Worm (Caenorhabditis elegans) whole organism, early embryonic: Measurements from ENCODE around the gene F58B4.5.

Experiments used
- B0310.2 ChIP-seq: sonication (generic microtip); optimal IDR thresholded peaks from 2 replicates; lab custom pipeline; 2016; ENCODE audit warnings: mild to moderate bottlenecking, missing genetic modification characterization, missing compliant biosample characterization
- F13C5.2 ChIP-seq: sonication (generic microtip); optimal IDR thresholded peaks from 2 replicates; lab custom pipeline; 2017; ENCODE audit warnings: mild to moderate bottlenecking, missing genetic modification characterization, inconsistent platforms, missing compliant biosample characterization
- aly-1 ChIP-seq: sonication (generic microtip); optimal IDR thresholded peaks from 2 replicates; lab custom pipeline; 2016; ENCODE audit warnings: missing genetic modification characterization, missing compliant biosample characterization
- ama-1 ChIP-seq: fragments of 150-350 bp; optimal IDR thresholded peaks from 2 replicates; lab custom pipeline; 2014
- ceh-13 ChIP-seq: fragments of 200-800 bp; sonication (Bioruptor generic); optimal IDR thresholded peaks from 2 replicates; lab custom pipeline; 2018; ENCODE audit warnings: mild to moderate bottlenecking, missing genetic modification characterization, missing compliant biosample characterization
- ceh-36 ChIP-seq: sonication (generic microtip); optimal IDR thresholded peaks from 2 replicates; lab custom pipeline; 2016; ENCODE audit warnings: missing genetic modification characterization, inconsistent platforms, missing compliant biosample characterization
- ets-7 ChIP-seq: sonication (generic microtip); optimal IDR thresholded peaks from 2 replicates; lab custom pipeline; 2016; ENCODE audit warnings: missing genotype, missing genetic modification characterization, missing compliant biosample characterization
- flt-1 ChIP-seq: fragments of 200-800 bp; sonication (Bioruptor generic); IDR thresholded peaks from 2 replicates; pipeline ENCODE4 v1.3.6; 2022; ENCODE audit warnings: missing genetic modification characterization, missing compliant biosample characterization
- hmbx-1 ChIP-seq: sonication (generic microtip); optimal IDR thresholded peaks from 2 replicates; lab custom pipeline; 2016; ENCODE audit warnings: mild to moderate bottlenecking, missing genetic modification characterization, missing compliant biosample characterization
- hmg-4 ChIP-seq: fragments of 200-800 bp; sonication (Bioruptor generic); optimal IDR thresholded peaks from 2 replicates; lab custom pipeline; 2018; ENCODE audit warnings: mild to moderate bottlenecking, missing genetic modification characterization, missing compliant biosample characterization
- hnd-1 ChIP-seq: sonication (generic microtip); optimal IDR thresholded peaks from 2 replicates; lab custom pipeline; 2016; ENCODE audit warnings: missing genetic modification characterization, missing compliant biosample characterization
- pes-1 ChIP-seq: fragments of 200-800 bp; sonication (Bioruptor generic); IDR thresholded peaks from 2 replicates; pipeline ENCODE4 v1.3.6; 2022; ENCODE audit warnings: missing genetic modification reagents, missing genetic modification characterization, missing compliant biosample characterization
- scrt-1 ChIP-seq: fragments of 200-800 bp; sonication (Bioruptor generic); IDR thresholded peaks from 2 replicates; pipeline ENCODE4 v1.3.6; 2022; ENCODE audit warnings: missing genetic modification characterization, missing compliant biosample characterization
- sea-1 ChIP-seq: fragments of 200-800 bp; sonication (Bioruptor generic); conservative IDR thresholded peaks from 2 replicates; pipeline ENCODE4 v1.3.6; 2022; ENCODE audit warnings: missing genetic modification characterization, missing compliant biosample characterization
- tbx-11 ChIP-seq: fragments of 200-800 bp; sonication (Bioruptor generic); IDR thresholded peaks from 2 replicates; pipeline ENCODE4 v1.3.6; 2022; ENCODE audit warnings: missing genetic modification characterization, missing compliant biosample characterization
- tbx-37 ChIP-seq: fragments of 200-800 bp; sonication (Bioruptor generic); conservative IDR thresholded peaks from 2 replicates; pipeline ENCODE4 v1.3.6; 2022; ENCODE audit warnings: missing genetic modification reagents, missing genetic modification characterization, missing compliant biosample characterization
- tra-4 ChIP-seq: sonication (generic microtip); optimal IDR thresholded peaks from 2 replicates; lab custom pipeline; 2017; ENCODE audit warnings: missing genetic modification characterization, missing compliant biosample characterization

Gene F58B4.5

DNA sequence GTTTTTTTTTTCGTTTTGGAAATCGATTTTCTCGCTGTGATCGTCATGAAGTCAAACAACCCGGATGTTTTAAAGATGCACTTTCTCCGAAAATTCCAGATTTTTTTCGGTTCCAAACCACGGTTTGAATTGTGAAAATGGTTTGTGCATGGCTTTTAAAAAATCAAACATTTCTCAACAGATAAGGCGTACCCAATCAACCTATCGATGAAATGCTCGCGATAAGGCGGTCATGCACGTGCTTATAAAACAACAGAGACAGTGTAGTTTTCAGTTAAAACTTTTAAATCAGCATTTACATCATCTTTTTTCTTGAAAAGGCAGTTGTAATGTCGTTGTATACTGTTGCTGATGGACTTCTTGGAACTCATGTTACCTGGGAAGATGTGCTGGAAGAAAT lies at the start of gene F58B4.5:
F58B4.5 (plus strand) TSS at position 283 of the 400 bp plus-strand sequence.
- TF ChIP-seq ama-1 (lab: Kevin White, UChicago) (no peak), sea-1 (GFP tag; lab: Robert Waterston, UW) (no peak), scrt-1 (GFP tag; lab: Robert Waterston, UW) (no peak), tra-4 (tag; lab: Kevin White, UChicago) (no peak), tbx-11 (no peak), hnd-1 (no peak), F13C5.2 (no peak), ceh-36 (no peak), ceh-13 (no peak), aly-1 (tag; lab: Kevin White, UChicago) (no peak), hmg-4 (GFP tag; lab: Kevin White, UChicago) (no peak)

DNA sequence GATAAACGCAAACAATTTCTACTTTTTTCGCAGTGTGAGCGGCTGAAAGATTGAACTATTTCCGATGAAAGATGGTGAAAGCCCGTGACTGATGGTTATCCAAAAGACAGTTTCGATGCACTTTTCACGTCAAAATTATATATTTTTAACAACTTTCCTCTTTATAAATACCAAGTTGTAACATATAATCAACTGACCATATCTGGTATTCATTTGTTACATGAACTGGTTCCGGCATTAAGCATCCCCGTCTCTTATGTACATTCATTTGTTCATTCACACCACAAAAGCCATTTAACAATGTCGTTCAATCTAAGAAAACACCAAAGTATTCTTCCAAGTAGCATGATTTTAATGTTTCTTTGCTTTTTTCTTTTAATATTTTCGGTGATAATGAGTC lies 49.0 kb upstream of the F58B4.5 start, which contains the start of gene F32D8.2:
F32D8.2 (plus strand) TSS at position 301 of the 400 bp plus-strand sequence.
- TF ChIP-seq ets-7 (tag; lab: Kevin White, UChicago) (no peak), flt-1 (no peak), ceh-36 (no peak), B0310.2 (tag; lab: Kevin White, UChicago) (no peak), tra-4 (tag; lab: Kevin White, UChicago) (no peak), ama-1 (lab: Kevin White, UChicago) (no peak), tbx-37 (GFP tag; lab: Robert Waterston, UW) (no peak), sea-1 (GFP tag; lab: Robert Waterston, UW) (no peak), F13C5.2 (no peak)

- TF ChIP-seq tbx-11 (no peak), tbx-37 (GFP tag; lab: Robert Waterston, UW) (no peak), ets-7 (tag; lab: Kevin White, UChicago) (no peak), flt-1 (no peak), ama-1 (lab: Kevin White, UChicago) (no peak), aly-1 (tag; lab: Kevin White, UChicago) (no peak), sea-1 (GFP tag; lab: Robert Waterston, UW) (no peak), hmg-4 (GFP tag; lab: Kevin White, UChicago) (no peak), ceh-13 (no peak), scrt-1 (GFP tag; lab: Robert Waterston, UW) (no peak), tra-4 (tag; lab: Kevin White, UChicago) (no peak), pes-1 (GFP tag; lab: Robert Waterston, UW) (no peak), B0310.2 (tag; lab: Kevin White, UChicago) (no peak), hmbx-1 (tag; lab: Kevin White, UChicago) (no peak), ceh-36 (no peak)
These were observed 46.0 kb upstream of the F58B4.5 start, which contains the start of gene F32D8.3 for ce11 chrV:10886405-10886887. F32D8.3 (plus strand) TSS chrV:10886837.

ce11 chrV:10887564-10887963 lies 44.9 kb upstream of the F58B4.5 start:
- no peak for TF ChIP-seq sea-1 (GFP tag; lab: Robert Waterston, UW)
- no peak for TF ChIP-seq hmg-4 (GFP tag; lab: Kevin White, UChicago)
- no peak for TF ChIP-seq tbx-11
- no peak for TF ChIP-seq aly-1 (tag; lab: Kevin White, UChicago)
- TF ChIP-seq ceh-13 = no peak
- TF ChIP-seq F13C5.2 = no peak
- no peak for TF ChIP-seq hnd-1
- TF ChIP-seq tra-4 (tag; lab: Kevin White, UChicago) = no peak
- no peak for TF ChIP-seq B0310.2 (tag; lab: Kevin White, UChicago)
- no peak for TF ChIP-seq scrt-1 (GFP tag; lab: Robert Waterston, UW)
- TF ChIP-seq ceh-36 = no peak
- TF ChIP-seq tbx-37 (GFP tag; lab: Robert Waterston, UW) = no peak
- no peak for TF ChIP-seq ets-7 (tag; lab: Kevin White, UChicago)
- TF ChIP-seq ama-1 (lab: Kevin White, UChicago) = no peak
- TF ChIP-seq flt-1 = no peak
- no peak for TF ChIP-seq hmbx-1 (tag; lab: Kevin White, UChicago)
- no peak for TF ChIP-seq pes-1 (GFP tag; lab: Robert Waterston, UW)

DNA sequence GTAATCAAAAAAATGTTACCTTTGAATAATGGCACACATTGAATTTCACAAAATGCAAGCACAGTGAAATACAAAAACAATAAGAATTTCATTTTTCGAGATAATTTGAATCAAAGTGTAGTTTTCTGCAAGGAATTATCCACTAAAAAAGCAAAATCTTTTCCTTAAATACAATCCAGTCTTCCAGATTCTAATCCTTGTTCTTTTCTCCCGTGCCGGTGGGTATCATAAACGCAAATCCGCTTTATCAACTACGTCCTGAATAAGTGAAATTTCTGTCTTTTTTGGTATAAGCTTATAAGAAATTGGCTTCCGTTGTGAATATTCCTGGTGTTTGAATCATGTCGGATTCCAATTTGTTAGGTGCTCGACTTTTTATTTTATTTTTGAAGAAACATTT lies 44.3 kb upstream of the F58B4.5 start:
- no peak for TF ChIP-seq hmg-4 (GFP tag; lab: Kevin White, UChicago)
- TF ChIP-seq hnd-1 = no peak
- no peak for TF ChIP-seq B0310.2 (tag; lab: Kevin White, UChicago)
- TF ChIP-seq ceh-36 = no peak
- TF ChIP-seq F13C5.2 = no peak
- TF ChIP-seq tbx-37 (GFP tag; lab: Robert Waterston, UW) = no peak
- TF ChIP-seq flt-1 = no peak
- TF ChIP-seq ets-7 (tag; lab: Kevin White, UChicago) = no peak
- no peak for TF ChIP-seq pes-1 (GFP tag; lab: Robert Waterston, UW)
- TF ChIP-seq ceh-13 = no peak
- TF ChIP-seq tra-4 (tag; lab: Kevin White, UChicago) = no peak
- TF ChIP-seq tbx-11 = no peak
- TF ChIP-seq aly-1 (tag; lab: Kevin White, UChicago) = no peak
- no peak for TF ChIP-seq sea-1 (GFP tag; lab: Robert Waterston, UW)

ce11 chrV:10889036-10889435 lies 43.5 kb upstream of the F58B4.5 start, which contains the start of gene F32D8.11:
F32D8.11 (minus strand) TSS chrV:10889136.
- no peak for TF ChIP-seq hmg-4 (GFP tag; lab: Kevin White, UChicago)
- no peak for TF ChIP-seq tbx-11
- TF ChIP-seq B0310.2 (tag; lab: Kevin White, UChicago) = no peak
- TF ChIP-seq hnd-1 = no peak
- TF ChIP-seq flt-1 = no peak
- no peak for TF ChIP-seq sea-1 (GFP tag; lab: Robert Waterston, UW)
- TF ChIP-seq ets-7 (tag; lab: Kevin White, UChicago) = no peak
- TF ChIP-seq F13C5.2 = no peak
- no peak for TF ChIP-seq scrt-1 (GFP tag; lab: Robert Waterston, UW)
- no peak for TF ChIP-seq tra-4 (tag; lab: Kevin White, UChicago)
- no peak for TF ChIP-seq pes-1 (GFP tag; lab: Robert Waterston, UW)
- no peak for TF ChIP-seq ceh-13
- TF ChIP-seq ceh-36 = no peak
- TF ChIP-seq ama-1 (lab: Kevin White, UChicago) = no peak
- TF ChIP-seq aly-1 (tag; lab: Kevin White, UChicago) = no peak
- TF ChIP-seq hmbx-1 (tag; lab: Kevin White, UChicago) = no peak
- TF ChIP-seq tbx-37 (GFP tag; lab: Robert Waterston, UW) = no peak

DNA sequence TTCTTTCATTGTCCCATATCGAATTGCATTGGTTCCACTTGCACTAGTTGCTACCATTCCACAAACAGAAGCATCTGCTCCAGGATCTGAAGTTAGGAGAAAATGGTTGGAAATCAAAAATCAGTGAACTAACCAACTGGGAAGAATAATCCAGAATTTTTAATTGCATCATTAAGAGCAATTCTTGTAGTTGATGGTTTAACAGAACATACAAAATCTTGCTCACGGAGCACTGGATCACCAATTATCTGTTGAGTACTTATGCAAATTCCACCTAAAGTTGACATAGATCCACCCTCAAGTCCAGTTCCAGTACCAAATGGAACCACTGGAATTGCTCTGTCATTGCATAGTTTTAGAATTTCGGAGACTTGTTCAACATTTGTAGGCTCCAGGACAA lies 42.7 kb upstream of the F58B4.5 start:
- TF ChIP-seq ama-1 (lab: Kevin White, UChicago) (no peak), ceh-13 (no peak)
